Fruit fly (Drosophila melanogaster) whole organism, embryonic: ENCODE results near the gene CG6937.

Experiments used
- C15 ChIP-seq: fragments of 200-800 bp; sonication (Bioruptor generic); IDR thresholded peaks from 3 replicates; pipeline ENCODE4 v1.3.6; 2022; ENCODE audit warnings: missing biosample characterization, missing genetic modification characterization
- CG10267 ChIP-seq: fragments of 200-800 bp; sonication (Bioruptor generic); optimal IDR thresholded peaks from 2 replicates; lab custom pipeline; 2018; ENCODE audit warnings: missing biosample characterization, mild to moderate bottlenecking, missing genetic modification characterization, moderate library complexity
- CG10366 ChIP-seq: fragments of 200-800 bp; sonication (Bioruptor generic); IDR thresholded peaks from 2 replicates; pipeline ENCODE4 v1.3.6; 2022; ENCODE audit warnings: missing biosample characterization, missing genetic modification characterization
- CG11247 ChIP-seq: fragments of 200-800 bp; sonication (Bioruptor generic); IDR thresholded peaks from 2 replicates; pipeline ENCODE4 v1.3.6; 2022; ENCODE audit warnings: missing biosample characterization, missing genetic modification characterization
- CG11560 ChIP-seq: fragments of 200-800 bp; sonication (Bioruptor generic); IDR thresholded peaks from 3 replicates; pipeline ENCODE4 v1.3.6; 2022; ENCODE audit warnings: missing biosample characterization, missing genetic modification characterization
- CG12744 ChIP-seq: fragments of 200-800 bp; sonication (Bioruptor generic); optimal IDR thresholded peaks from 2 replicates; lab custom pipeline; 2016; ENCODE audit warnings: missing biosample characterization, missing genetic modification characterization
- CG14965 ChIP-seq: fragments of 200-800 bp; sonication (Bioruptor generic); optimal IDR thresholded peaks from 2 replicates; lab custom pipeline; 2016; ENCODE audit warnings: missing biosample characterization, missing genetic modification characterization, borderline replicate concordance
- CG1529 ChIP-seq: fragments of 200-800 bp; sonication (Bioruptor generic); optimal IDR thresholded peaks from 3 replicates; lab custom pipeline; 2018; ENCODE audit warnings: missing biosample characterization, missing genetic modification characterization
- CG17568 ChIP-seq: fragments of 200-800 bp; sonication (Bioruptor generic); optimal IDR thresholded peaks from 2 replicates; lab custom pipeline; 2018; ENCODE audit warnings: missing biosample characterization, mild to moderate bottlenecking, missing genetic modification characterization, moderate library complexity
- CG17612 ChIP-seq: fragments of 200-800 bp; sonication (Bioruptor generic); IDR thresholded peaks from 2 replicates; pipeline ENCODE4 v1.3.6; 2022; ENCODE audit warnings: missing biosample characterization, missing genetic modification characterization
- CG18599 ChIP-seq: fragments of 200-800 bp; sonication (Bioruptor generic); optimal IDR thresholded peaks from 3 replicates; lab custom pipeline; 2017; ENCODE audit warnings: missing biosample characterization, missing genetic modification characterization, mild to moderate bottlenecking, moderate library complexity, missing genetic modification reagents
- CG3407 ChIP-seq: fragments of 200-800 bp; sonication (Bioruptor generic); optimal IDR thresholded peaks from 2 replicates; lab custom pipeline; 2018; ENCODE audit warnings: missing biosample characterization, mild to moderate bottlenecking, missing genetic modification characterization
- CG3838 ChIP-seq: fragments of 200-800 bp; sonication (Bioruptor generic); optimal IDR thresholded peaks from 3 replicates; lab custom pipeline; 2016; ENCODE audit warnings: missing biosample characterization, missing genetic modification characterization
- CG3847 ChIP-seq: fragments of 200-800 bp; sonication (Bioruptor generic); IDR thresholded peaks from 2 replicates; pipeline ENCODE4 v1.3.6; 2022; ENCODE audit warnings: missing biosample characterization, missing genetic modification characterization
- CG6654 ChIP-seq: fragments of 200-800 bp; sonication (Bioruptor generic); optimal IDR thresholded peaks from 2 replicates; lab custom pipeline; 2017; ENCODE audit warnings: missing biosample characterization, mild to moderate bottlenecking, missing genetic modification characterization
- CG9437 ChIP-seq: fragments of 200-800 bp; sonication (Bioruptor generic); optimal IDR thresholded peaks from 2 replicates; lab custom pipeline; 2018; ENCODE audit warnings: missing biosample characterization, mild to moderate bottlenecking, missing genetic modification characterization
- CG9609 ChIP-seq: fragments of 200-800 bp; sonication (Bioruptor generic); optimal IDR thresholded peaks from 3 replicates; lab custom pipeline; 2016; ENCODE audit warnings: missing biosample characterization, missing genetic modification characterization
- D19A ChIP-seq: fragments of 200-800 bp; optimal IDR thresholded peaks from 3 replicates; lab custom pipeline; 2019; ENCODE audit warnings: missing biosample characterization, mild to moderate bottlenecking, missing genetic modification characterization, moderate library complexity
- Dp ChIP-seq: fragments of 200-800 bp; sonication (Bioruptor generic); optimal IDR thresholded peaks from 2 replicates; lab custom pipeline; 2018; ENCODE audit warnings: missing biosample characterization, mild to moderate bottlenecking, missing genetic modification characterization, moderate library complexity
- ERR ChIP-seq: fragments of 200-800 bp; sonication (Bioruptor generic); optimal IDR thresholded peaks from 2 replicates; lab custom pipeline; 2016; ENCODE audit warnings: missing biosample characterization, missing genetic modification characterization
- HmgZ ChIP-seq: fragments of 200-800 bp; sonication (Bioruptor generic); optimal IDR thresholded peaks from 2 replicates; lab custom pipeline; 2018; ENCODE audit warnings: missing biosample characterization, mild to moderate bottlenecking, missing genetic modification characterization
- Mes4 ChIP-seq: fragments of 200-800 bp; sonication (Bioruptor generic); optimal IDR thresholded peaks from 2 replicates; lab custom pipeline; 2016; ENCODE audit warnings: missing biosample characterization, missing genetic modification characterization
- Oli ChIP-seq: fragments of 200-800 bp; sonication (Bioruptor generic); optimal IDR thresholded peaks from 2 replicates; lab custom pipeline; 2018; ENCODE audit warnings: missing biosample characterization, mild to moderate bottlenecking, missing genetic modification characterization, moderate library complexity
- Scr ChIP-seq: fragments of 200-800 bp; sonication (Bioruptor generic); IDR thresholded peaks from 2 replicates; pipeline ENCODE4 v1.3.6; 2022; ENCODE audit warnings: missing biosample characterization, missing genetic modification characterization; ENCODE audit not compliant: partially characterized antibody
- Sox100B ChIP-seq: fragments of 200-800 bp; sonication (Bioruptor generic); optimal IDR thresholded peaks from 3 replicates; lab custom pipeline; 2018; ENCODE audit warnings: missing biosample characterization, mild to moderate bottlenecking, missing genetic modification characterization
- YL-1 ChIP-seq: fragments of 200-800 bp; sonication (Bioruptor generic); optimal IDR thresholded peaks from 3 replicates; lab custom pipeline; 2017; ENCODE audit warnings: missing biosample characterization, mild to moderate bottlenecking, missing genetic modification characterization
- ase ChIP-seq: fragments of 200-800 bp; sonication (Bioruptor generic); IDR thresholded peaks from 3 replicates; pipeline ENCODE4 v1.3.6; 2022; ENCODE audit warnings: missing biosample characterization, missing genetic modification characterization
- corto ChIP-seq: fragments of 200-800 bp; sonication (Bioruptor generic); optimal IDR thresholded peaks from 2 replicates; lab custom pipeline; 2016; ENCODE audit warnings: missing biosample characterization, mild to moderate bottlenecking, missing genetic modification characterization, moderate library complexity
- da ChIP-seq: fragments of 200-800 bp; sonication (Bioruptor generic); optimal IDR thresholded peaks from 2 replicates; lab custom pipeline; 2016; ENCODE audit warnings: missing biosample characterization, missing genetic modification characterization
- dan ChIP-seq: fragments of 200-800 bp; sonication (Bioruptor generic); IDR thresholded peaks from 2 replicates; pipeline ENCODE4 v1.3.6; 2022; ENCODE audit warnings: missing biosample characterization, missing genetic modification characterization
- danr ChIP-seq: fragments of 200-800 bp; sonication (Bioruptor generic); IDR thresholded peaks from 2 replicates; pipeline ENCODE4 v1.3.6; 2022; ENCODE audit warnings: missing biosample characterization, missing genetic modification characterization
- dpn ChIP-seq, 2 experiments: fragments of 200-800 bp; sonication (Bioruptor generic); optimal IDR thresholded peaks; 3 replicates each; lab custom pipeline; 2016; ENCODE audit warnings: missing biosample characterization in 2 of 2, missing genetic modification characterization in 2 of 2
- esg ChIP-seq: fragments of 200-800 bp; sonication (Bioruptor generic); conservative IDR thresholded peaks from 2 replicates; pipeline ENCODE4 v1.3.6; 2022; ENCODE audit warnings: missing biosample characterization, missing genetic modification characterization
- exex ChIP-seq: fragments of 200-800 bp; sonication (Bioruptor generic); optimal IDR thresholded peaks from 4 replicates; lab custom pipeline; 2018; ENCODE audit warnings: missing biosample characterization, mild to moderate bottlenecking, missing genetic modification characterization, moderate library complexity
- fd64A ChIP-seq: fragments of 200-800 bp; sonication (Bioruptor generic); optimal IDR thresholded peaks from 3 replicates; lab custom pipeline; 2018; ENCODE audit warnings: missing biosample characterization, mild to moderate bottlenecking, missing genetic modification characterization
- hth ChIP-seq: fragments of >200 bp; optimal IDR thresholded peaks from 2 replicates; lab custom pipeline; 2017; ENCODE audit warnings: inconsistent platforms
- inv ChIP-seq: fragments of 200-800 bp; sonication (Bioruptor generic); IDR thresholded peaks from 2 replicates; pipeline ENCODE4 v1.3.6; 2022; ENCODE audit warnings: missing biosample characterization, missing genetic modification characterization; ENCODE audit not compliant: partially characterized antibody
- kay ChIP-seq: fragments of 200-800 bp; sonication (Bioruptor generic); optimal IDR thresholded peaks from 2 replicates; lab custom pipeline; 2016; ENCODE audit warnings: missing biosample characterization, missing genetic modification characterization
- kni ChIP-seq: fragments of 200-800 bp; sonication (Bioruptor generic); optimal IDR thresholded peaks from 3 replicates; lab custom pipeline; 2017; ENCODE audit warnings: mild to moderate bottlenecking, missing biosample characterization, missing genetic modification reagents, missing genetic modification characterization
- pb ChIP-seq: fragments of 200-800 bp; sonication (Bioruptor generic); optimal IDR thresholded peaks from 3 replicates; lab custom pipeline; 2016; ENCODE audit warnings: missing biosample characterization, missing genetic modification characterization
- run ChIP-seq: fragments of 200-800 bp; sonication (Bioruptor generic); optimal IDR thresholded peaks from 3 replicates; lab custom pipeline; 2018; ENCODE audit warnings: missing biosample characterization, mild to moderate bottlenecking, missing genetic modification characterization
- sima ChIP-seq: fragments of 200-800 bp; sonication (Bioruptor generic); optimal IDR thresholded peaks from 2 replicates; lab custom pipeline; 2016; ENCODE audit warnings: missing biosample characterization, missing genetic modification characterization
- slou ChIP-seq: fragments of 200-800 bp; sonication (Bioruptor generic); optimal IDR thresholded peaks from 3 replicates; lab custom pipeline; 2016; ENCODE audit warnings: missing biosample characterization, missing genetic modification characterization
- sug ChIP-seq: fragments of 200-800 bp; optimal IDR thresholded peaks from 2 replicates; lab custom pipeline; 2019; ENCODE audit warnings: missing biosample characterization, mild to moderate bottlenecking, missing genetic modification characterization, moderate library complexity
- tin ChIP-seq: fragments of 200-800 bp; sonication (Bioruptor generic); optimal IDR thresholded peaks from 3 replicates; lab custom pipeline; 2016; ENCODE audit warnings: missing biosample characterization, missing genetic modification characterization
- trh ChIP-seq: fragments of 200-800 bp; sonication (Bioruptor generic); optimal IDR thresholded peaks from 2 replicates; lab custom pipeline; 2016; ENCODE audit warnings: missing biosample characterization, missing genetic modification characterization
- twi ChIP-seq: fragments of 200-800 bp; optimal IDR thresholded peaks from 2 replicates; lab custom pipeline; 2019; ENCODE audit warnings: missing biosample characterization, mild to moderate bottlenecking, missing genetic modification characterization, moderate library complexity
- tx ChIP-seq: fragments of 200-800 bp; sonication (Bioruptor generic); optimal IDR thresholded peaks from 2 replicates; lab custom pipeline; 2016; ENCODE audit warnings: missing biosample characterization, missing genetic modification characterization
- unpg ChIP-seq: fragments of 200-800 bp; sonication (Bioruptor generic); optimal IDR thresholded peaks from 3 replicates; lab custom pipeline; 2018; ENCODE audit warnings: missing biosample characterization, mild to moderate bottlenecking, missing genetic modification characterization, moderate library complexity
- usp ChIP-seq: fragments of >200 bp; optimal IDR thresholded peaks from 2 replicates; lab custom pipeline; 2017; ENCODE audit warnings: missing biosample characterization, missing genetic modification characterization

The CG6937 gene

DNA sequence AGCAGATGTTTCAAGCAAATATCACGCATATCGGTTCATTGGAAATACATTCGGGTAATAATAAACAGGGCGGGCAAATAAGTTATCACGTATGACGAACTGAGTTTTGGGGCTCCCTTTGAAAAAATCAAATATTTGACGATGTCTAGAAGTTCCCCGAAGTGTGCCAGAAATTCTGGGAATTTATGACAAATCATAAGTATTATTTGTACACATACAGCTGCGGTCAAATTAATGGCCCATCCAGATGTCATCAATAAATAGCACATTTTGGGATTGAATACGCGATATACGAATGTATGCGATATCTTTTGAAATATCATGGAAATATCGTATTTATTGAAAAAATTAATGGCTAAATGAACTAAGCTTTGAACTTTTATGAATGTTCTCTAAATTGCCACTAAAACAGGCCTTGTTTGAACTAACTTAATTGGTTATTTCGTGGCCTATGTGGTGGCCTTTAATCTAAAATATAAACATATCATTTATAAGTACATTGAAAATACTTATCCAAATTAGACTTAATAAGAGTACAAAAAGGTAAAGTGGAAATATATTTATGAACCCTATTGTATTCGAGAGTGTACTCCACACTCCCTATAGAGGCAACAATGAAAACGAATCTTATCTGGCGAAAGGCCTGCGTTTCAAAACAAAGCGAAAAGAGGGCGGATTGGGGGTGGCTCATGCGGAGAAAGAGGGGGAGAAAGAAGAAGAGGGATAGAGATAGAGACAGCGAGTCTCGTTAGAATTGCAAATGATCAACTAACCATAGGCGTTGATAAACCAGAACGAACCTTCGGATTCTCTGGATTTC, 41.2 kb downstream of the CG6937 start (continued):
- TF ChIP-seq CG10267 (tag; lab: Kevin White, UChicago): peak; percentile 57
- no peak for TF ChIP-seq inv (GFP tag; lab: Robert Waterston, UW)
- TF ChIP-seq usp (GFP tag; lab: Kevin White, UChicago): no peak
- no peak for TF ChIP-seq tx (GFP tag; lab: Kevin White, UChicago)
- TF ChIP-seq hth (lab: Kevin White, UChicago): no peak
- TF ChIP-seq twi (tag; lab: Kevin White, UChicago): peak; percentile 4
- no peak for TF ChIP-seq CG17568 (GFP tag; lab: Kevin White, UChicago)
- no peak for TF ChIP-seq danr (GFP tag; lab: Robert Waterston, UW)
- TF ChIP-seq fd64A (GFP tag; lab: Kevin White, UChicago): no peak
- TF ChIP-seq C15 (GFP tag; lab: Robert Waterston, UW): no peak
- TF ChIP-seq D19A (tag; lab: Kevin White, UChicago): peak; percentile 60
- TF ChIP-seq Scr (GFP tag; lab: Robert Waterston, UW): no peak
- peak; percentile 40 for TF ChIP-seq CG1529 (GFP tag; lab: Kevin White, UChicago)
- TF ChIP-seq exex (tag; lab: Kevin White, UChicago): no peak
- TF ChIP-seq Mes4: no peak
- peak; percentile 62 for TF ChIP-seq Oli (tag; lab: Kevin White, UChicago)
- TF ChIP-seq tin (GFP tag; lab: Kevin White, UChicago): peak; percentile 40
- no peak for TF ChIP-seq CG11560 (tag; lab: Robert Waterston, UW)
- peak in 1 of 2 experiments; percentile 13 for TF ChIP-seq dpn (GFP tag; optimal IDR thresholded peaks at IDR 0.05; lab: Kevin White, UChicago)
- TF ChIP-seq Dp: no peak
- TF ChIP-seq CG9437 (GFP tag; lab: Kevin White, UChicago): peak; percentile 36
- TF ChIP-seq CG17612 (GFP tag; lab: Robert Waterston, UW): no peak
- no peak for TF ChIP-seq CG6654 (GFP tag; lab: Kevin White, UChicago)
- TF ChIP-seq CG14965: no peak
- TF ChIP-seq ERR (GFP tag; lab: Kevin White, UChicago): no peak
- TF ChIP-seq slou (GFP tag; lab: Kevin White, UChicago): no peak
- TF ChIP-seq ase: no peak
- TF ChIP-seq CG10366: no peak
- peak; percentile 39 for TF ChIP-seq CG3407 (GFP tag; lab: Kevin White, UChicago)
- no peak for TF ChIP-seq CG11247 (GFP tag; lab: Robert Waterston, UW)
- TF ChIP-seq Sox100B: peak; percentile 73
- TF ChIP-seq kni (GFP tag; lab: Kevin White, UChicago): no peak
- peak; percentile 30 for TF ChIP-seq corto (GFP tag; lab: Kevin White, UChicago)
- 0 out of 2 replicates have a peak, but pooled peaks have one; percentile 14 for TF ChIP-seq CG3847 (GFP tag; lab: Robert Waterston, UW)
- TF ChIP-seq sima (GFP tag; lab: Kevin White, UChicago): no peak
- no peak for TF ChIP-seq sug
- no peak for TF ChIP-seq CG9609 (GFP tag; lab: Kevin White, UChicago)
- TF ChIP-seq CG12744 (GFP tag; lab: Kevin White, UChicago): no peak
- TF ChIP-seq CG18599: no peak
- TF ChIP-seq run (tag; lab: Kevin White, UChicago): no peak
- TF ChIP-seq da (GFP tag; lab: Kevin White, UChicago): no peak
- no peak for TF ChIP-seq kay (GFP tag; lab: Kevin White, UChicago)
- 0 out of 2 replicates have a peak, but pooled peaks have one; percentile 23 for TF ChIP-seq esg (GFP tag; lab: Robert Waterston, UW)
- TF ChIP-seq YL-1: no peak
- no peak for TF ChIP-seq trh (GFP tag; lab: Kevin White, UChicago)
- TF ChIP-seq pb (GFP tag; lab: Kevin White, UChicago): no peak
- TF ChIP-seq unpg (GFP tag; lab: Kevin White, UChicago): peak; percentile 30
- no peak for TF ChIP-seq CG3838 (GFP tag; lab: Kevin White, UChicago)
- no peak for TF ChIP-seq HmgZ (tag; lab: Kevin White, UChicago)
- TF ChIP-seq dan (GFP tag; lab: Robert Waterston, UW): no peak
